Fruit fly (Drosophila melanogaster) whole organism, wandering third instar larva: ENCODE data around the gene bgm.

ENCODE experiments used
- Abd-B ChIP-seq: fragments of >200 bp; optimal IDR thresholded peaks from 2 replicates; lab custom pipeline; 2017; ENCODE audit warnings: missing biosample characterization, missing genetic modification characterization
- CG9705 ChIP-seq: fragments of 200-800 bp; sonication (Bioruptor generic); optimal IDR thresholded peaks from 2 replicates; lab custom pipeline; 2018; ENCODE audit warnings: missing biosample characterization, mild to moderate bottlenecking, missing genetic modification characterization
- CrebA ChIP-seq: fragments of 200-800 bp; sonication (Bioruptor generic); optimal IDR thresholded peaks from 2 replicates; lab custom pipeline; 2016; ENCODE audit warnings: missing biosample characterization, mild to moderate bottlenecking, missing genetic modification characterization, borderline replicate concordance
- Dfd ChIP-seq: fragments of >200 bp; optimal IDR thresholded peaks from 2 replicates; lab custom pipeline; 2017; ENCODE audit warnings: missing biosample characterization, missing genetic modification characterization
- Dif ChIP-seq: fragments of 200-275, 200-300 bp; sonication (Bioruptor generic); optimal IDR thresholded peaks from 2 replicates; lab custom pipeline; 2018; ENCODE audit warnings: missing biosample characterization, missing genetic modification characterization; ENCODE audit not compliant: partially characterized antibody
- GATAd ChIP-seq: sonication (Bioruptor generic); optimal IDR thresholded peaks from 2 replicates; lab custom pipeline; 2016; ENCODE audit warnings: missing biosample characterization, missing genetic modification characterization
- HLH106 ChIP-seq: fragments of 200-800 bp; optimal IDR thresholded peaks from 3 replicates; lab custom pipeline; 2019; ENCODE audit warnings: missing biosample characterization, mild to moderate bottlenecking, missing genetic modification characterization, moderate library complexity
- Hnf4 ChIP-seq: fragments of 200-800 bp; sonication (Bioruptor generic); optimal IDR thresholded peaks from 2 replicates; lab custom pipeline; 2016; ENCODE audit warnings: missing biosample characterization, mild to moderate bottlenecking, missing genetic modification characterization
- Hr78 ChIP-seq: fragments of >200 bp; optimal IDR thresholded peaks from 2 replicates; lab custom pipeline; 2017; ENCODE audit warnings: missing biosample characterization, missing genetic modification characterization
- Hr83 ChIP-seq: fragments of 200-300 bp; sonication (Bioruptor generic); optimal IDR thresholded peaks from 2 replicates; lab custom pipeline; 2016; ENCODE audit warnings: missing biosample characterization, mild to moderate bottlenecking, missing genetic modification characterization, moderate library complexity; ENCODE audit not compliant: poor library complexity, severe bottlenecking
- Mio ChIP-seq: sonication (Bioruptor generic); optimal IDR thresholded peaks from 2 replicates; lab custom pipeline; 2016; ENCODE audit warnings: missing biosample characterization, missing genetic modification characterization
- OdsH ChIP-seq: fragments of 200-800 bp; sonication (Bioruptor generic); optimal IDR thresholded peaks from 2 replicates; lab custom pipeline; 2016; ENCODE audit warnings: missing biosample characterization, mild to moderate bottlenecking, missing genetic modification characterization
- Rel ChIP-seq, 2 experiments: fragments of 200-800 bp; sonication (Bioruptor generic) in 1 of 2; optimal IDR thresholded peaks; 2 replicates in 1 of 2; 3 replicates in 1 of 2; lab custom pipeline; 2016 to 2019; ENCODE audit warnings: mild to moderate bottlenecking in 2 of 2, missing biosample characterization in 2 of 2, missing genetic modification characterization in 2 of 2, moderate library complexity in 1 of 2
- Sp1 ChIP-seq: fragments of 200-800 bp; sonication (Bioruptor generic); optimal IDR thresholded peaks from 3 replicates; lab custom pipeline; 2019; ENCODE audit warnings: missing biosample characterization, mild to moderate bottlenecking, missing genetic modification characterization, moderate library complexity
- Vsx2 ChIP-seq: fragments of 200-300, 225-300 bp; sonication (Bioruptor generic); optimal IDR thresholded peaks from 2 replicates; lab custom pipeline; 2018; ENCODE audit warnings: missing biosample characterization, missing genetic modification characterization; ENCODE audit not compliant: partially characterized antibody
- br ChIP-seq: fragments of 200-800 bp; sonication (Bioruptor generic); optimal IDR thresholded peaks from 2 replicates; lab custom pipeline; 2016; ENCODE audit warnings: missing biosample characterization, missing genetic modification characterization
- brk ChIP-seq: fragments of 200-800 bp; sonication (Bioruptor generic); optimal IDR thresholded peaks from 2 replicates; lab custom pipeline; 2016; ENCODE audit warnings: missing biosample characterization, mild to moderate bottlenecking, missing genetic modification characterization
- dl ChIP-seq, 2 experiments: fragments of 175-275, 200-275 bp in 1 of 2; fragments of 200-275 bp in 1 of 2; sonication (Bioruptor generic); optimal IDR thresholded peaks; lab custom pipeline; 2018; ENCODE audit warnings: mild to moderate bottlenecking in 2 of 2, missing biosample characterization in 2 of 2, missing genetic modification characterization in 2 of 2, moderate library complexity in 2 of 2; ENCODE audit not compliant: partially characterized antibody in 2 of 2, insufficient read depth in 1 of 2
- dmrt93B ChIP-seq: fragments of 200-800 bp; sonication (Bioruptor generic); optimal IDR thresholded peaks from 2 replicates; lab custom pipeline; 2018; ENCODE audit warnings: missing biosample characterization, mild to moderate bottlenecking, missing genetic modification characterization
- dsf ChIP-seq: sonication (Bioruptor generic); optimal IDR thresholded peaks from 2 replicates; lab custom pipeline; 2016; ENCODE audit warnings: missing biosample characterization, missing genetic modification characterization, borderline replicate concordance
- ey ChIP-seq: fragments of 200-800 bp; sonication (Bioruptor generic); optimal IDR thresholded peaks from 2 replicates; lab custom pipeline; 2016; ENCODE audit warnings: missing biosample characterization, missing genetic modification characterization
- foxo ChIP-seq, 2 experiments: fragments of 200-800 bp; sonication (Bioruptor generic); optimal IDR thresholded peaks; 2 replicates in 1 of 2; 3 replicates in 1 of 2; lab custom pipeline; 2016 to 2017; ENCODE audit warnings: missing biosample characterization in 2 of 2, missing genetic modification characterization in 2 of 2
- fru ChIP-seq: fragments of 200-800 bp; sonication (Bioruptor generic); optimal IDR thresholded peaks from 3 replicates; lab custom pipeline; 2016; ENCODE audit warnings: missing biosample characterization, mild to moderate bottlenecking, missing genetic modification characterization
- h ChIP-seq: fragments of 200-800 bp; sonication (Bioruptor generic); optimal IDR thresholded peaks from 3 replicates; lab custom pipeline; 2016; ENCODE audit warnings: missing biosample characterization, mild to moderate bottlenecking, missing genetic modification characterization
- jim ChIP-seq: fragments of 175-275, 200-325 bp; sonication (Bioruptor generic); optimal IDR thresholded peaks from 2 replicates; lab custom pipeline; 2016; ENCODE audit warnings: missing biosample characterization, mild to moderate bottlenecking, missing genetic modification characterization
- lola ChIP-seq: fragments of >200 bp; optimal IDR thresholded peaks from 2 replicates; lab custom pipeline; 2017; ENCODE audit warnings: missing biosample characterization, missing genetic modification characterization
- pan ChIP-seq: fragments of >200 bp; optimal IDR thresholded peaks from 2 replicates; lab custom pipeline; 2017
- psq ChIP-seq: fragments of 200-800 bp; sonication (Bioruptor generic); optimal IDR thresholded peaks from 3 replicates; lab custom pipeline; 2017; ENCODE audit warnings: missing biosample characterization, mild to moderate bottlenecking, missing genetic modification characterization, moderate library complexity
- rgr ChIP-seq: fragments of 200-800 bp; sonication (Bioruptor generic); optimal IDR thresholded peaks from 3 replicates; lab custom pipeline; 2016; ENCODE audit warnings: missing biosample characterization, mild to moderate bottlenecking, missing genetic modification characterization
- sage ChIP-seq: fragments of 200-800 bp; sonication (Bioruptor generic); optimal IDR thresholded peaks from 2 replicates; lab custom pipeline; 2016; ENCODE audit warnings: missing biosample characterization, mild to moderate bottlenecking, missing genetic modification characterization
- tai ChIP-seq: sonication (Bioruptor generic); optimal IDR thresholded peaks from 2 replicates; lab custom pipeline; 2016; ENCODE audit warnings: missing biosample characterization, missing genetic modification characterization
- usp ChIP-seq: fragments of >200 bp; optimal IDR thresholded peaks from 2 replicates; lab custom pipeline; 2017; ENCODE audit warnings: missing biosample characterization, missing genetic modification characterization
- woc ChIP-seq: sonication (Bioruptor generic); optimal IDR thresholded peaks from 2 replicates; lab custom pipeline; 2016; ENCODE audit warnings: missing biosample characterization, mild to moderate bottlenecking, missing genetic modification characterization

bgm gene

dm6 chr2L:14021646-14022129, 8.9 kb downstream of the bgm start:
- TF ChIP-seq dl (GFP tag; optimal IDR thresholded peaks at IDR 0.05; lab: Kevin White, UChicago; ENCODE audit: insufficient read depth in 1 of 2, partially characterized antibody in 2 of 2) (peak in 1 of 2 experiments; percentile 16), Vsx2 (GFP tag; lab: Kevin White, UChicago) (peak; percentile 5), tai (GFP tag; lab: Kevin White, UChicago) (no peak), pan (lab: Kevin White, UChicago) (no peak), HLH106 (tag; lab: Kevin White, UChicago) (no peak)
- TF ChIP-seq, all 38 proteins: peak for 2

- TF ChIP-seq Hnf4 (peak; percentile 59), h (GFP tag; lab: Kevin White, UChicago) (no peak), ey (peak; percentile 43), Vsx2 (GFP tag; lab: Kevin White, UChicago) (no peak), OdsH (GFP tag; lab: Kevin White, UChicago) (peak; percentile 53), psq (GFP tag; lab: Kevin White, UChicago) (peak; percentile 67), woc (GFP tag; lab: Kevin White, UChicago) (peak; percentile 58), brk (peak; percentile 19), foxo (GFP tag; optimal IDR thresholded peaks at IDR 0.05; lab: Kevin White, UChicago) (peak in 1 of 2 experiments; percentile 60), lola (GFP tag; lab: Kevin White, UChicago) (no peak), tai (GFP tag; lab: Kevin White, UChicago) (peak; percentile 52), CG9705 (GFP tag; lab: Kevin White, UChicago) (peak; percentile 9), Hr83 (GFP tag; lab: Kevin White, UChicago) (peak; percentile 61), Sp1 (GFP tag; lab: Kevin White, UChicago) (peak; percentile 82), dsf (GFP tag; lab: Kevin White, UChicago) (peak; percentile 5), dmrt93B (GFP tag; lab: Kevin White, UChicago) (peak; percentile 20), usp (GFP tag; lab: Kevin White, UChicago) (no peak), Dfd (GFP tag; lab: Kevin White, UChicago) (peak; percentile 94), br (GFP tag; lab: Kevin White, UChicago) (peak; percentile 26), GATAd (GFP tag; lab: Kevin White, UChicago) (peak; percentile 34), pan (lab: Kevin White, UChicago) (no peak), rgr (peak; percentile 55), Rel (GFP tag; optimal IDR thresholded peaks at IDR 0.05; lab: Kevin White, UChicago) (no peak), Rel (tag; optimal IDR thresholded peaks at IDR 0.05; lab: Kevin White, UChicago) (peak; percentile 13), HLH106 (tag; lab: Kevin White, UChicago) (peak; percentile 73), fru (GFP tag; lab: Kevin White, UChicago) (peak; percentile 41)
These were observed 9.4 kb downstream of the bgm start for dm6 chr2L:14022130-14022735.

- no peak for TF ChIP-seq sage
- peak; percentile 87 for TF ChIP-seq Dif
- TF ChIP-seq woc (GFP tag; lab: Kevin White, UChicago): peak; percentile 49
- peak; percentile 38 for TF ChIP-seq Vsx2 (GFP tag; lab: Kevin White, UChicago)
- peak in 1 of 2 experiments; percentile 61 for TF ChIP-seq dl (GFP tag; optimal IDR thresholded peaks at IDR 0.05; lab: Kevin White, UChicago; ENCODE audit: insufficient read depth in 1 of 2, partially characterized antibody in 2 of 2)
These were observed 10.6 kb downstream of the bgm start for dm6 chr2L:14023136-14024050.

dm6 chr2L:14024051-14024745, 11.4 kb downstream of the bgm start:
- TF ChIP-seq rgr (peak; percentile 97), dmrt93B (GFP tag; lab: Kevin White, UChicago) (peak; percentile 92), dsf (GFP tag; lab: Kevin White, UChicago) (peak; percentile 94), Mio (GFP tag; lab: Kevin White, UChicago) (peak; percentile 85), ey (peak; percentile 89), CrebA (GFP tag; lab: Kevin White, UChicago) (peak; percentile 58), psq (GFP tag; lab: Kevin White, UChicago) (peak; percentile 90), OdsH (GFP tag; lab: Kevin White, UChicago) (peak; percentile 98), dl (GFP tag; optimal IDR thresholded peaks at IDR 0.05; lab: Kevin White, UChicago; ENCODE audit: insufficient read depth in 1 of 2, partially characterized antibody in 2 of 2) (no peak), Sp1 (GFP tag; lab: Kevin White, UChicago) (peak; percentile 92), Hr78 (GFP tag; lab: Kevin White, UChicago) (no peak), Vsx2 (GFP tag; lab: Kevin White, UChicago) (peak; percentile 17), fru (GFP tag; lab: Kevin White, UChicago) (peak; percentile 87), HLH106 (tag; lab: Kevin White, UChicago) (peak; percentile 85), sage (peak; percentile 72), usp (GFP tag; lab: Kevin White, UChicago) (no peak), foxo (GFP tag; optimal IDR thresholded peaks at IDR 0.05; lab: Kevin White, UChicago) (peak; percentile 68 to 92), br (GFP tag; lab: Kevin White, UChicago) (peak; percentile 92), lola (GFP tag; lab: Kevin White, UChicago) (no peak), Abd-B (GFP tag; lab: Kevin White, UChicago) (no peak), Hr83 (GFP tag; lab: Kevin White, UChicago) (peak; percentile 96), h (GFP tag; lab: Kevin White, UChicago) (peak; percentile 94), jim (peak; percentile 97), Dif (peak; percentile 55)
